Worm (Caenorhabditis elegans) whole organism, young adult: ENCODE results near the gene F53G2.13.

Experiments used
- B0261.1 ChIP-seq: sonication (generic microtip); optimal IDR thresholded peaks from 2 replicates; lab custom pipeline; 2016; ENCODE audit warnings: mild to moderate bottlenecking, missing genetic modification characterization, moderate library complexity, missing compliant biosample characterization
- B0336.3 ChIP-seq: fragments of 200-800 bp; sonication (Bioruptor generic); IDR thresholded peaks from 2 replicates; pipeline ENCODE4 v1.3.6; 2022; ENCODE audit warnings: missing genetic modification characterization, missing compliant biosample characterization
- F23B12.7 ChIP-seq: sonication (generic microtip); optimal IDR thresholded peaks from 2 replicates; lab custom pipeline; 2017; ENCODE audit warnings: missing genetic modification characterization, mild to moderate bottlenecking, missing compliant biosample characterization, antibody characterized with exemption, moderate library complexity; ENCODE audit not compliant: insufficient read depth
- F33H1.4 ChIP-seq: fragments of 200-800 bp; sonication (Bioruptor generic); IDR thresholded peaks from 2 replicates; pipeline ENCODE4 v1.3.6; 2022; ENCODE audit warnings: missing genetic modification reagents, missing genetic modification characterization, missing compliant biosample characterization
- F49E8.2 ChIP-seq: sonication (generic microtip); optimal IDR thresholded peaks from 3 replicates; lab custom pipeline; 2017; ENCODE audit warnings: missing genetic modification characterization, mild to moderate bottlenecking, missing compliant biosample characterization, antibody characterized with exemption, moderate library complexity; ENCODE audit not compliant: insufficient read depth
- F55B11.4 ChIP-seq: sonication (generic microtip); optimal IDR thresholded peaks from 2 replicates; lab custom pipeline; 2016; ENCODE audit warnings: missing compliant biosample characterization, missing genetic modification characterization, borderline replicate concordance; ENCODE audit not compliant: insufficient read depth
- F57A8.1 ChIP-seq: fragments of 200-800 bp; sonication (Bioruptor generic); optimal IDR thresholded peaks from 2 replicates; lab custom pipeline; 2018; ENCODE audit warnings: mild to moderate bottlenecking, missing genetic modification characterization, moderate library complexity, missing compliant biosample characterization
- F57C9.4 ChIP-seq: sonication (generic microtip); optimal IDR thresholded peaks from 2 replicates; lab custom pipeline; 2017; ENCODE audit warnings: mild to moderate bottlenecking, missing genetic modification characterization, missing compliant biosample characterization
- K11D2.4 ChIP-seq: fragments of 200-800 bp; sonication (Bioruptor generic); IDR thresholded peaks from 2 replicates; pipeline ENCODE4 v1.3.6; 2022; ENCODE audit warnings: missing genetic modification reagents, missing genetic modification characterization, missing compliant biosample characterization
- T07F8.4 ChIP-seq: sonication (generic microtip); optimal IDR thresholded peaks from 2 replicates; lab custom pipeline; 2016; ENCODE audit warnings: mild to moderate bottlenecking, missing genetic modification characterization, moderate library complexity, missing compliant biosample characterization
- Y67H2A.10 ChIP-seq: fragments of 200-800 bp; sonication (Bioruptor generic); conservative IDR thresholded peaks from 2 replicates; pipeline ENCODE4 v1.3.6; 2022; ENCODE audit warnings: missing genetic modification reagents, missing genetic modification characterization, missing compliant biosample characterization
- bed-1 ChIP-seq: fragments of 200-800 bp; sonication (Bioruptor generic); IDR thresholded peaks from 2 replicates; pipeline ENCODE4 v1.3.6; 2022; ENCODE audit warnings: missing genetic modification reagents, missing genetic modification characterization, missing compliant biosample characterization
- bed-2 ChIP-seq: fragments of 200-800 bp; sonication (Bioruptor generic); IDR thresholded peaks from 2 replicates; pipeline ENCODE4 v1.3.6; 2022; ENCODE audit warnings: missing genetic modification reagents, missing genetic modification characterization, missing compliant biosample characterization
- ccch-3 ChIP-seq: fragments of 200-800 bp; sonication (Bioruptor generic); optimal IDR thresholded peaks from 2 replicates; lab custom pipeline; 2018; ENCODE audit warnings: mild to moderate bottlenecking, missing genetic modification characterization, missing compliant biosample characterization
- cebp-2 ChIP-seq: fragments of 200-800 bp; sonication (Bioruptor generic); IDR thresholded peaks from 2 replicates; pipeline ENCODE4 v1.3.6; 2022; ENCODE audit warnings: missing genetic modification characterization, missing compliant biosample characterization
- ceh-79 ChIP-seq: sonication (generic microtip); optimal IDR thresholded peaks from 2 replicates; lab custom pipeline; 2017; ENCODE audit warnings: mild to moderate bottlenecking, missing genetic modification characterization, missing compliant biosample characterization
- ceh-91 ChIP-seq: fragments of 200-800 bp; sonication (Bioruptor generic); IDR thresholded peaks from 2 replicates; pipeline ENCODE4 v1.3.6; 2022; ENCODE audit warnings: missing genetic modification reagents, missing genetic modification characterization, missing compliant biosample characterization
- chd-7 ChIP-seq: sonication (generic microtip); optimal IDR thresholded peaks from 2 replicates; lab custom pipeline; 2016; ENCODE audit warnings: mild to moderate bottlenecking, missing genetic modification characterization, moderate library complexity, missing compliant biosample characterization
- dox-1 ChIP-seq: fragments of 200-800 bp; sonication (Bioruptor generic); IDR thresholded peaks from 2 replicates; pipeline ENCODE4 v1.3.6; 2022; ENCODE audit warnings: missing genetic modification reagents, missing genetic modification characterization, missing compliant biosample characterization
- efl-1 ChIP-seq: fragments of 150-350 bp; optimal IDR thresholded peaks from 2 replicates; lab custom pipeline; 2014; ENCODE audit warnings: missing biosample characterization, missing genetic modification reagents, missing genetic modification characterization
- egl-18 ChIP-seq: fragments of 200-800 bp; sonication (Bioruptor generic); IDR thresholded peaks from 2 replicates; pipeline ENCODE4 v1.3.6; 2022; ENCODE audit warnings: missing genetic modification reagents, missing genetic modification characterization, missing compliant biosample characterization
- fkh-3 ChIP-seq: sonication (generic microtip); optimal IDR thresholded peaks from 2 replicates; lab custom pipeline; 2016; ENCODE audit warnings: mild to moderate bottlenecking, missing genetic modification characterization, missing compliant biosample characterization
- him-1 ChIP-seq: sonication (generic microtip); optimal IDR thresholded peaks from 2 replicates; lab custom pipeline; 2016; ENCODE audit warnings: missing genotype, missing genetic modification reagents, missing genetic modification characterization, missing compliant biosample characterization
- hlh-12 ChIP-seq: sonication (generic microtip); optimal IDR thresholded peaks from 2 replicates; lab custom pipeline; 2016; ENCODE audit warnings: missing genetic modification characterization, missing compliant biosample characterization
- hmg-1.2 ChIP-seq: fragments of 200-800 bp; sonication (Bioruptor generic); IDR thresholded peaks from 2 replicates; pipeline ENCODE4 v1.3.6; 2022; ENCODE audit warnings: missing genetic modification reagents, missing genetic modification characterization, missing compliant biosample characterization
- hsf-1 ChIP-seq: fragments of 200-800 bp; sonication (Bioruptor generic); IDR thresholded peaks from 2 replicates; pipeline ENCODE4 v1.3.6; 2022; ENCODE audit warnings: missing genetic modification reagents, missing genetic modification characterization, missing compliant biosample characterization
- lag-1 ChIP-seq: fragments of 200-800 bp; sonication (Bioruptor generic); IDR thresholded peaks from 2 replicates; pipeline ENCODE4 v1.3.6; 2022; ENCODE audit warnings: missing genetic modification reagents, missing genetic modification characterization, missing compliant biosample characterization
- let-526 ChIP-seq: fragments of 200-800 bp; sonication (Bioruptor generic); IDR thresholded peaks from 2 replicates; pipeline ENCODE4 v1.3.6; 2022; ENCODE audit warnings: missing genetic modification reagents, missing genetic modification characterization, missing compliant biosample characterization
- let-607 ChIP-seq, 2 experiments: fragments of 200-800 bp in 1 of 2; sonication (Bioruptor generic) in 1 of 2; sonication (generic microtip) in 1 of 2; optimal IDR thresholded peaks; 2 replicates each; lab custom pipeline; 2016 to 2018; ENCODE audit warnings: mild to moderate bottlenecking in 2 of 2, missing compliant biosample characterization in 2 of 2, missing genetic modification characterization in 2 of 2, moderate library complexity in 2 of 2, missing genotype in 1 of 2
- lin-35 ChIP-seq, 3 experiments: fragments of 150-350 bp in 2 of 3; sonication (generic microtip) in 1 of 3; optimal IDR thresholded peaks; 2 replicates each; lab custom pipeline; 2014 to 2018; ENCODE audit warnings: missing biosample characterization in 3 of 3, missing genetic modification characterization in 3 of 3, missing genetic modification reagents in 3 of 3
- lsy-27 ChIP-seq: sonication (generic microtip); optimal IDR thresholded peaks from 2 replicates; lab custom pipeline; 2017; ENCODE audit warnings: missing genetic modification characterization, mild to moderate bottlenecking, missing compliant biosample characterization, antibody characterized with exemption, missing genotype, borderline replicate concordance; ENCODE audit not compliant: insufficient read depth
- madf-6 ChIP-seq: fragments of 200-800 bp; sonication (Bioruptor generic); IDR thresholded peaks from 2 replicates; pipeline ENCODE4 v1.3.6; 2022; ENCODE audit warnings: missing genetic modification reagents, missing genetic modification characterization, missing compliant biosample characterization
- madf-8 ChIP-seq: fragments of 200-800 bp; sonication (Bioruptor generic); conservative IDR thresholded peaks from 2 replicates; pipeline ENCODE4 v1.3.6; 2022; ENCODE audit warnings: missing genetic modification reagents, missing genetic modification characterization, missing compliant biosample characterization
- mxl-1 ChIP-seq: sonication (generic microtip); optimal IDR thresholded peaks from 2 replicates; lab custom pipeline; 2016; ENCODE audit warnings: missing genetic modification characterization, missing compliant biosample characterization
- nfya-1 ChIP-seq: sonication (generic microtip); optimal IDR thresholded peaks from 2 replicates; lab custom pipeline; 2017; ENCODE audit warnings: antibody characterized with exemption, missing compliant biosample characterization, missing genetic modification characterization, borderline replicate concordance; ENCODE audit not compliant: insufficient read depth
- nhr-120 ChIP-seq: fragments of 200-800 bp; sonication (Bioruptor generic); IDR thresholded peaks from 2 replicates; pipeline ENCODE4 v1.3.6; 2022; ENCODE audit warnings: missing genetic modification characterization, missing compliant biosample characterization
- nhr-27 ChIP-seq: fragments of 200-800 bp; sonication (Bioruptor generic); optimal IDR thresholded peaks from 2 replicates; lab custom pipeline; 2018; ENCODE audit warnings: mild to moderate bottlenecking, missing genetic modification characterization, moderate library complexity, missing compliant biosample characterization
- nhr-80 ChIP-seq: sonication (generic microtip); optimal IDR thresholded peaks from 2 replicates; lab custom pipeline; 2016; ENCODE audit warnings: missing genetic modification characterization, missing compliant biosample characterization
- repo-1 ChIP-seq: sonication (generic microtip); optimal IDR thresholded peaks from 2 replicates; lab custom pipeline; 2017; ENCODE audit warnings: mild to moderate bottlenecking, missing genetic modification characterization, missing compliant biosample characterization
- sdz-38 ChIP-seq: sonication (generic microtip); optimal IDR thresholded peaks from 2 replicates; lab custom pipeline; 2016; ENCODE audit warnings: missing genotype, missing genetic modification characterization, missing compliant biosample characterization
- sea-2 ChIP-seq: fragments of 200-800 bp; sonication (Bioruptor generic); IDR thresholded peaks from 2 replicates; pipeline ENCODE4 v1.3.6; 2022; ENCODE audit warnings: missing genetic modification characterization, missing compliant biosample characterization
- snpc-1.1 ChIP-seq: sonication (generic microtip); optimal IDR thresholded peaks from 2 replicates; lab custom pipeline; 2017; ENCODE audit warnings: missing genetic modification characterization, mild to moderate bottlenecking, missing compliant biosample characterization, antibody characterized with exemption, moderate library complexity, missing genotype, missing genetic modification reagents; ENCODE audit not compliant: insufficient read depth
- snpc-3.4 ChIP-seq: sonication (generic microtip); optimal IDR thresholded peaks from 2 replicates; lab custom pipeline; 2017; ENCODE audit warnings: missing genetic modification characterization, mild to moderate bottlenecking, missing compliant biosample characterization, antibody characterized with exemption, moderate library complexity, missing genotype, missing genetic modification reagents
- somi-1 ChIP-seq: fragments of 200-800 bp; sonication (Bioruptor generic); optimal IDR thresholded peaks from 2 replicates; lab custom pipeline; 2018; ENCODE audit warnings: mild to moderate bottlenecking, missing genetic modification characterization, missing compliant biosample characterization
- sptf-2 ChIP-seq: fragments of 200-800 bp; sonication (Bioruptor generic); optimal IDR thresholded peaks from 2 replicates; lab custom pipeline; 2018; ENCODE audit warnings: mild to moderate bottlenecking, missing genetic modification characterization, missing compliant biosample characterization
- unc-62 ChIP-seq: fragments of 150-350 bp; optimal IDR thresholded peaks from 2 replicates; lab custom pipeline; 2014; ENCODE audit warnings: missing biosample characterization, missing genetic modification reagents, missing genetic modification characterization
- ztf-25 ChIP-seq: fragments of 200-800 bp; sonication (Bioruptor generic); IDR thresholded peaks from 2 replicates; pipeline ENCODE4 v1.3.6; 2022; ENCODE audit warnings: missing genetic modification reagents, missing genetic modification characterization, missing compliant biosample characterization
- ztf-6 ChIP-seq: fragments of 200-800 bp; sonication (Bioruptor generic); IDR thresholded peaks from 2 replicates; pipeline ENCODE4 v1.3.6; 2022; ENCODE audit warnings: missing genetic modification reagents, missing genetic modification characterization, missing compliant biosample characterization

The F53G2.13 gene

ce11 chrII:2450990-2451389 is 32.6 kb upstream of the F53G2.13 start (continued):
- TF ChIP-seq snpc-3.4: peak; percentile 82
- TF ChIP-seq sdz-38 (tag; lab: Kevin White, UChicago): no peak
- TF ChIP-seq repo-1: no peak
- no peak for TF ChIP-seq lsy-27 (tag; lab: Kevin White, UChicago)
- no peak for TF ChIP-seq let-607 (tag; optimal IDR thresholded peaks at IDR 0.05; lab: Kevin White, UChicago)
- TF ChIP-seq him-1 (tag; lab: Kevin White, UChicago): peak; percentile 47
- TF ChIP-seq sea-2: 0 out of 2 replicates have a peak, but pooled peaks have one; percentile 39
- 0 out of 2 replicates have a peak, but pooled peaks have one; percentile 83 for TF ChIP-seq bed-1
- TF ChIP-seq B0336.3 (GFP tag; lab: Robert Waterston, UW): peak; percentile 91
- TF ChIP-seq nhr-120 (GFP tag; lab: Robert Waterston, UW): no peak
- TF ChIP-seq ccch-3: no peak
- TF ChIP-seq F23B12.7 (tag; lab: Kevin White, UChicago): no peak
- TF ChIP-seq sptf-2 (GFP tag; lab: Kevin White, UChicago): no peak
- no peak for TF ChIP-seq nfya-1 (tag; lab: Kevin White, UChicago)
- TF ChIP-seq ceh-91 (GFP tag; lab: Robert Waterston, UW): peak; percentile 95
- TF ChIP-seq T07F8.4 (tag; lab: Kevin White, UChicago): no peak
- TF ChIP-seq madf-8 (GFP tag; lab: Robert Waterston, UW): peak; percentile 99
- peak; percentile 82 for TF ChIP-seq Y67H2A.10 (GFP tag; lab: Robert Waterston, UW)
- no peak for TF ChIP-seq nhr-80 (tag; lab: Kevin White, UChicago)
- peak; percentile 93 for TF ChIP-seq bed-2
- peak; percentile 25 for TF ChIP-seq chd-7 (tag; lab: Kevin White, UChicago)
- TF ChIP-seq fkh-3 (tag; lab: Kevin White, UChicago): no peak
- no peak for TF ChIP-seq lag-1 (GFP tag; lab: Robert Waterston, UW)
- TF ChIP-seq hlh-12 (tag; lab: Kevin White, UChicago): no peak
- peak; percentile 26 to 61 (median 53) for TF ChIP-seq lin-35 (GFP tag; optimal IDR thresholded peaks at IDR 0.05; lab: Kevin White, UChicago)
- TF ChIP-seq F57C9.4 (tag; lab: Kevin White, UChicago): no peak
- peak; percentile 86 for TF ChIP-seq hsf-1 (GFP tag; lab: Robert Waterston, UW)
- TF ChIP-seq dox-1 (GFP tag; lab: Robert Waterston, UW): peak; percentile 95
- TF ChIP-seq somi-1 (GFP tag; lab: Kevin White, UChicago): peak; percentile 9
- TF ChIP-seq K11D2.4: peak; percentile 73

ce11 chrII:2452492-2452891 is 31.1 kb upstream of the F53G2.13 start:
- TF ChIP-seq snpc-1.1 (tag; lab: Kevin White, UChicago) (no peak), efl-1 (GFP tag; lab: Kevin White, UChicago) (no peak), let-526 (no peak), hmg-1.2 (0 out of 2 replicates have a peak, but pooled peaks have one; percentile 17), madf-6 (GFP tag; lab: Robert Waterston, UW) (peak; percentile 17; the same call in 1 of the 2 replicates), ztf-6 (no peak), F49E8.2 (tag; lab: Kevin White, UChicago) (no peak), F57A8.1 (GFP tag; lab: Kevin White, UChicago) (no peak), F23B12.7 (tag; lab: Kevin White, UChicago) (no peak), unc-62 (no peak), B0261.1 (tag; lab: Kevin White, UChicago) (no peak), F55B11.4 (no peak), mxl-1 (tag; lab: Kevin White, UChicago) (no peak), him-1 (tag; lab: Kevin White, UChicago) (no peak), F33H1.4 (no peak), egl-18 (GFP tag; lab: Robert Waterston, UW) (no peak), bed-2 (no peak), cebp-2 (no peak), ceh-79 (no peak), nhr-27 (tag; lab: Kevin White, UChicago) (no peak), ztf-25 (GFP tag; lab: Robert Waterston, UW) (no peak)
